Fruit fly (Drosophila melanogaster) whole organism, embryonic: Measurements from ENCODE around the gene CG13912.

ENCODE experiments used
- Asciz ChIP-seq: fragments of 200-800 bp; sonication (Bioruptor generic); optimal IDR thresholded peaks from 2 replicates; lab custom pipeline; 2017; ENCODE audit warnings: missing biosample characterization, mild to moderate bottlenecking, missing genetic modification characterization, missing genetic modification reagents
- Awh ChIP-seq: fragments of 200-800 bp; sonication (Bioruptor generic); IDR thresholded peaks from 2 replicates; pipeline ENCODE4, ENCODE4 v1.3.6; 2022; ENCODE audit warnings: missing biosample characterization, missing genetic modification characterization
- B-H1 ChIP-seq: fragments of 200-800 bp; sonication (Bioruptor generic); IDR thresholded peaks from 3 replicates; pipeline ENCODE4 v1.3.6; 2022; ENCODE audit warnings: missing biosample characterization, missing genetic modification characterization
- CG10274 ChIP-seq: fragments of 200-800 bp; sonication (Bioruptor generic); optimal IDR thresholded peaks from 3 replicates; lab custom pipeline; 2017; ENCODE audit warnings: missing biosample characterization, mild to moderate bottlenecking, missing genetic modification characterization
- CG10959 ChIP-seq: fragments of 200-800 bp; sonication (Bioruptor generic); IDR thresholded peaks from 2 replicates; pipeline ENCODE4 v1.3.6; 2022; ENCODE audit warnings: missing biosample characterization, missing genetic modification characterization
- CG11398 ChIP-seq: fragments of 200-800 bp; sonication (Bioruptor generic); optimal IDR thresholded peaks from 2 replicates; lab custom pipeline; 2016; ENCODE audit warnings: missing biosample characterization, missing genetic modification characterization
- CG11456 ChIP-seq: fragments of 200-800 bp; sonication (Bioruptor generic); IDR thresholded peaks from 3 replicates; pipeline ENCODE4 v1.3.6; 2022; ENCODE audit warnings: missing biosample characterization, missing genetic modification characterization
- CG12391 ChIP-seq: fragments of 200-800 bp; sonication (Bioruptor generic); optimal IDR thresholded peaks from 3 replicates; lab custom pipeline; 2018; ENCODE audit warnings: missing biosample characterization, mild to moderate bottlenecking, missing genetic modification characterization, moderate library complexity
- CG12744 ChIP-seq: fragments of 200-800 bp; sonication (Bioruptor generic); optimal IDR thresholded peaks from 2 replicates; lab custom pipeline; 2016; ENCODE audit warnings: missing biosample characterization, missing genetic modification characterization
- CG13894 ChIP-seq: fragments of 200-800 bp; sonication (Bioruptor generic); optimal IDR thresholded peaks from 3 replicates; lab custom pipeline; 2018; ENCODE audit warnings: missing biosample characterization, mild to moderate bottlenecking, missing genetic modification characterization, moderate library complexity
- CG1602 ChIP-seq: fragments of 200-800 bp; sonication (Bioruptor generic); optimal IDR thresholded peaks from 3 replicates; lab custom pipeline; 2016; ENCODE audit warnings: missing biosample characterization, missing genetic modification characterization
- CG1603 ChIP-seq: fragments of 200-800 bp; sonication (Bioruptor generic); optimal IDR thresholded peaks from 2 replicates; lab custom pipeline; 2019; ENCODE audit warnings: missing biosample characterization, mild to moderate bottlenecking, missing genetic modification characterization, moderate library complexity
- CG16815 ChIP-seq: fragments of 200-800 bp; sonication (Bioruptor generic); optimal IDR thresholded peaks from 3 replicates; lab custom pipeline; 2017; ENCODE audit warnings: missing biosample characterization, mild to moderate bottlenecking, missing genetic modification characterization
- CG18599 ChIP-seq: fragments of 200-800 bp; sonication (Bioruptor generic); optimal IDR thresholded peaks from 3 replicates; lab custom pipeline; 2017; ENCODE audit warnings: missing biosample characterization, missing genetic modification characterization, mild to moderate bottlenecking, moderate library complexity, missing genetic modification reagents
- CG2202 ChIP-seq: fragments of 200-800 bp; sonication (Bioruptor generic); optimal IDR thresholded peaks from 2 replicates; lab custom pipeline; 2018; ENCODE audit warnings: missing biosample characterization, mild to moderate bottlenecking, missing genetic modification characterization
- CG2889 ChIP-seq: fragments of 200-800 bp; sonication (Bioruptor generic); IDR thresholded peaks from 3 replicates; pipeline ENCODE4 v1.3.6; 2022; ENCODE audit warnings: missing biosample characterization, missing genetic modification characterization
- CG3407 ChIP-seq: fragments of 200-800 bp; sonication (Bioruptor generic); optimal IDR thresholded peaks from 2 replicates; lab custom pipeline; 2018; ENCODE audit warnings: missing biosample characterization, mild to moderate bottlenecking, missing genetic modification characterization
- CG4282 ChIP-seq: fragments of 200-800 bp; sonication (Bioruptor generic); optimal IDR thresholded peaks from 2 replicates; lab custom pipeline; 2016; ENCODE audit warnings: missing biosample characterization, missing genetic modification characterization
- CG5245 ChIP-seq: fragments of 200-800 bp; sonication (Bioruptor generic); optimal IDR thresholded peaks from 3 replicates; lab custom pipeline; 2016; ENCODE audit warnings: missing biosample characterization, missing genetic modification characterization
- CG6175 ChIP-seq: fragments of 200-800 bp; sonication (Bioruptor generic); IDR thresholded peaks from 3 replicates; pipeline ENCODE4 v1.3.6; 2022; ENCODE audit warnings: missing biosample characterization, missing genetic modification characterization
- CG6765 ChIP-seq: fragments of 200-800 bp; sonication (Bioruptor generic); optimal IDR thresholded peaks from 3 replicates; lab custom pipeline; 2017; ENCODE audit warnings: missing biosample characterization, mild to moderate bottlenecking, missing genetic modification characterization
- CG7372 ChIP-seq: fragments of 200-800 bp; sonication (Bioruptor generic); IDR thresholded peaks from 2 replicates; pipeline ENCODE4 v1.3.6; 2022; ENCODE audit warnings: missing biosample characterization, missing genetic modification characterization
- CG7786 ChIP-seq: fragments of 200-800 bp; sonication (Bioruptor generic); optimal IDR thresholded peaks from 2 replicates; lab custom pipeline; 2016; ENCODE audit warnings: missing biosample characterization, missing genetic modification characterization
- CG8765 ChIP-seq: fragments of 200-800 bp; sonication (Bioruptor generic); IDR thresholded peaks from 2 replicates; pipeline ENCODE4 v1.3.6; 2022; ENCODE audit warnings: missing biosample characterization, missing genetic modification characterization
- Dip2 ChIP-seq: fragments of 200-800 bp; sonication (Bioruptor generic); IDR thresholded peaks from 2 replicates; pipeline ENCODE4 v1.3.6; 2022; ENCODE audit warnings: missing biosample characterization, missing genetic modification characterization
- Doc3 ChIP-seq: fragments of 200-800 bp; sonication (Bioruptor generic); IDR thresholded peaks from 3 replicates; pipeline ENCODE4 v1.3.6; 2022; ENCODE audit warnings: missing biosample characterization, missing genetic modification characterization; ENCODE audit not compliant: partially characterized antibody
- Gug ChIP-seq: fragments of 200-800 bp; sonication (Bioruptor generic); IDR thresholded peaks from 4 replicates; pipeline ENCODE4 v1.3.6; 2022; ENCODE audit warnings: missing biosample characterization, missing genetic modification characterization
- Hand ChIP-seq: fragments of 200-800 bp; sonication (Bioruptor generic); optimal IDR thresholded peaks from 2 replicates; lab custom pipeline; 2017; ENCODE audit warnings: mild to moderate bottlenecking, missing biosample characterization, missing genetic modification reagents, missing genetic modification characterization
- Hr3 ChIP-seq: fragments of 200-800 bp; sonication (Bioruptor generic); optimal IDR thresholded peaks from 3 replicates; lab custom pipeline; 2016; ENCODE audit warnings: missing biosample characterization, missing genetic modification characterization
- NC2α ChIP-seq: fragments of 200-800 bp; sonication (Bioruptor generic); optimal IDR thresholded peaks from 2 replicates; lab custom pipeline; 2016; ENCODE audit warnings: missing biosample characterization, missing genetic modification characterization
- Optix ChIP-seq: fragments of 200-800 bp; sonication (Bioruptor generic); IDR thresholded peaks from 3 replicates; pipeline ENCODE4 v1.3.6; 2022; ENCODE audit warnings: missing biosample characterization, missing genetic modification characterization
- Pdp1 ChIP-seq, 2 experiments: fragments of 200-800 bp; sonication (Bioruptor generic); optimal IDR thresholded peaks; 3 replicates each; lab custom pipeline; 2016; ENCODE audit warnings: missing biosample characterization in 2 of 2, missing genetic modification characterization in 2 of 2, mild to moderate bottlenecking in 1 of 2, moderate library complexity in 1 of 2
- TFAM ChIP-seq: fragments of 200-800 bp; sonication (Bioruptor generic); optimal IDR thresholded peaks from 2 replicates; lab custom pipeline; 2017; ENCODE audit warnings: missing biosample characterization, missing genetic modification characterization, inconsistent platforms
- Trl ChIP-seq, 3 experiments: fragments of >200 bp in 2 of 3; fragments of 200-800 bp in 1 of 3; sonication (Bioruptor generic) in 1 of 3; optimal IDR thresholded peaks; 2 replicates in 1 of 3; 3 replicates in 2 of 3; lab custom pipeline; 2016 to 2017; ENCODE audit warnings: missing biosample characterization in 1 of 3, missing genetic modification characterization in 1 of 3
- Usf ChIP-seq: fragments of 200-800 bp; sonication (Bioruptor generic); optimal IDR thresholded peaks from 2 replicates; lab custom pipeline; 2017; ENCODE audit warnings: missing genotype, missing biosample characterization, missing genetic modification characterization
- ato ChIP-seq: fragments of 200-800 bp; sonication (Bioruptor generic); IDR thresholded peaks from 2 replicates; pipeline ENCODE4 v1.3.6; 2022; ENCODE audit warnings: missing biosample characterization, missing genetic modification characterization; ENCODE audit not compliant: partially characterized antibody
- az2 ChIP-seq: fragments of 200-800 bp; sonication (Bioruptor generic); optimal IDR thresholded peaks from 3 replicates; lab custom pipeline; 2016; ENCODE audit warnings: missing biosample characterization, missing genetic modification characterization
- chn ChIP-seq: fragments of 200-800 bp; sonication (Bioruptor generic); optimal IDR thresholded peaks from 2 replicates; lab custom pipeline; 2016; ENCODE audit warnings: missing biosample characterization, missing genetic modification characterization
- croc ChIP-seq: fragments of 200-800 bp; sonication (Bioruptor generic); conservative IDR thresholded peaks from 3 replicates; pipeline ENCODE4 v1.3.6; 2022; ENCODE audit warnings: missing biosample characterization, missing genetic modification characterization
- eve ChIP-seq, 2 experiments: fragments of >200 bp; optimal IDR thresholded peaks; 2 replicates each; lab custom pipeline; 2017; ENCODE audit warnings: missing biosample characterization in 2 of 2, missing genetic modification characterization in 2 of 2
- gsb-n ChIP-seq: fragments of 200-800 bp; sonication (Bioruptor generic); optimal IDR thresholded peaks from 3 replicates; lab custom pipeline; 2018; ENCODE audit warnings: missing biosample characterization, mild to moderate bottlenecking, missing genetic modification characterization
- hkb ChIP-seq, 2 experiments: fragments of 200-800 bp in 1 of 2; fragments of >200 bp in 1 of 2; sonication (Bioruptor generic) in 1 of 2; IDR thresholded peaks in 1 of 2; optimal IDR thresholded peaks in 1 of 2; 2 replicates each; pipeline versions ENCODE4 v1.3.6 to Lab custom; 2017 to 2022; ENCODE audit warnings: missing biosample characterization in 1 of 2, missing genetic modification characterization in 1 of 2
- insv ChIP-seq, 2 experiments: fragments of 200-800 bp; sonication (Bioruptor generic); optimal IDR thresholded peaks; 3 replicates each; lab custom pipeline; 2016 to 2018; ENCODE audit warnings: missing biosample characterization in 2 of 2, missing genetic modification characterization in 2 of 2
- inv ChIP-seq: fragments of 200-800 bp; sonication (Bioruptor generic); IDR thresholded peaks from 2 replicates; pipeline ENCODE4 v1.3.6; 2022; ENCODE audit warnings: missing biosample characterization, missing genetic modification characterization; ENCODE audit not compliant: partially characterized antibody
- lbe ChIP-seq: fragments of 200-800 bp; sonication (Bioruptor generic); optimal IDR thresholded peaks from 2 replicates; lab custom pipeline; 2016; ENCODE audit warnings: missing biosample characterization, mild to moderate bottlenecking, missing genetic modification characterization
- pb ChIP-seq: fragments of 200-800 bp; sonication (Bioruptor generic); optimal IDR thresholded peaks from 3 replicates; lab custom pipeline; 2016; ENCODE audit warnings: missing biosample characterization, missing genetic modification characterization
- seq ChIP-seq: fragments of 200-800 bp; sonication (Bioruptor generic); IDR thresholded peaks from 2 replicates; pipeline ENCODE4 v1.3.6; 2022; ENCODE audit warnings: missing biosample characterization, missing genetic modification characterization
- sna ChIP-seq: fragments of 200-800 bp; sonication (Bioruptor generic); IDR thresholded peaks from 2 replicates; pipeline ENCODE4 v1.3.6; 2022; ENCODE audit warnings: missing biosample characterization, missing genetic modification characterization; ENCODE audit not compliant: partially characterized antibody
- tll ChIP-seq, 2 experiments: fragments of 200-800 bp in 1 of 2; fragments of >200 bp in 1 of 2; sonication (Bioruptor generic) in 1 of 2; optimal IDR thresholded peaks; 2 replicates each; lab custom pipeline; 2017 to 2019; ENCODE audit warnings: missing biosample characterization in 2 of 2, missing genetic modification characterization in 2 of 2, mild to moderate bottlenecking in 1 of 2, moderate library complexity in 1 of 2
- twi ChIP-seq: fragments of 200-800 bp; optimal IDR thresholded peaks from 2 replicates; lab custom pipeline; 2019; ENCODE audit warnings: missing biosample characterization, mild to moderate bottlenecking, missing genetic modification characterization, moderate library complexity

The CG13912 gene

DNA sequence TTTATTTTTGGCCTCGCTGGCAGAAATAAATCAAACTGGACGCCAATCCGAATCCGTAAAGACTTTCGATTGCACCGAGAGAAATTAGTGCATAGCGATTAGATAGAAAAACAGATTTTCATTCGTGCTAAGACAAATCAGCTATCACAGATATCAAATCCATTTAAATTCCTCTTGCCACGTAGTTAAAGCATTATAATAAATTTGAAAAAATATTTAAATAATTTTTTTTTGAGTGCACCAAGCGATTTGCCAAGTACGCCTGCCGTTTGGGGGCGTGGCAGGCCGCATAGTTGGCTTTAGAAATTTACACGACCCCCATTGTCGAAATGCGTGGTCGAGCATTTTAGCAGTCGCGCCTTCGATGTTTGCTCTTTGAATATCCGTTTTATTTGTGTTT lies 37.7 kb upstream of the CG13912 start (continued):
- TF ChIP-seq CG12391 (tag; lab: Kevin White, UChicago) (peak; percentile 38), Asciz (GFP tag; lab: Kevin White, UChicago) (peak; percentile 25), CG11398 (GFP tag; lab: Kevin White, UChicago) (no peak), TFAM (no peak), CG11456 (GFP tag; lab: Robert Waterston, UW) (peak; percentile 61; the same call in 2 of the 3 replicates), Usf (peak; percentile 1), CG7372 (GFP tag; lab: Robert Waterston, UW) (peak; percentile 38; the same call in 1 of the 2 replicates), lbe (GFP tag; lab: Kevin White, UChicago) (no peak), hkb (optimal IDR thresholded peaks at IDR 0.05; lab: Kevin White, UChicago) (no peak), hkb (GFP tag; IDR thresholded peaks at IDR 0.05; lab: Robert Waterston, UW) (peak; percentile 52), CG8765 (no peak), CG1602 (GFP tag; lab: Kevin White, UChicago) (no peak), CG12744 (GFP tag; lab: Kevin White, UChicago) (no peak), Optix (GFP tag; lab: Robert Waterston, UW) (no peak), eve (GFP tag; optimal IDR thresholded peaks at IDR 0.05; lab: Kevin White, UChicago) (no peak), croc (GFP tag; lab: Robert Waterston, UW) (no peak), CG5245 (GFP tag; lab: Kevin White, UChicago) (no peak), Dip2 (no peak), CG6765 (GFP tag; lab: Kevin White, UChicago) (no peak), Hand (GFP tag; lab: Kevin White, UChicago) (peak; percentile 5), CG16815 (GFP tag; lab: Kevin White, UChicago) (peak; percentile 8), Awh (no peak), CG10274 (peak; percentile 26), Doc3 (no peak), gsb-n (tag; lab: Kevin White, UChicago) (no peak), CG13894 (tag; lab: Kevin White, UChicago) (no peak), twi (tag; lab: Kevin White, UChicago) (no peak), chn (GFP tag; lab: Kevin White, UChicago) (no peak), NC2α (GFP tag; lab: Kevin White, UChicago) (no peak), tll (GFP tag; optimal IDR thresholded peaks at IDR 0.05; lab: Kevin White, UChicago) (no peak), CG18599 (GFP tag; lab: Kevin White, UChicago) (peak; percentile 51), CG3407 (GFP tag; lab: Kevin White, UChicago) (no peak), B-H1 (peak; percentile 39; the same call in 1 of the 3 replicates), sna (GFP tag; lab: Robert Waterston, UW) (no peak), seq (GFP tag; lab: Robert Waterston, UW) (peak; percentile 59), az2 (GFP tag; lab: Kevin White, UChicago) (peak; percentile 20), inv (GFP tag; lab: Robert Waterston, UW) (no peak), Gug (GFP tag; lab: Robert Waterston, UW) (peak; percentile 33; the same call in 1 of the 4 replicates), CG6175 (GFP tag; lab: Robert Waterston, UW) (no peak), CG2889 (no peak), CG4282 (GFP tag; lab: Kevin White, UChicago) (no peak), CG1603 (tag; lab: Kevin White, UChicago) (peak; percentile 32), CG2202 (tag; lab: Kevin White, UChicago) (no peak), pb (GFP tag; lab: Kevin White, UChicago) (no peak), CG7786 (no peak), insv (GFP tag; optimal IDR thresholded peaks at IDR 0.05; lab: Kevin White, UChicago) (no peak), CG10959 (GFP tag; lab: Robert Waterston, UW) (no peak; the same call in 1 of the 2 replicates), Trl (optimal IDR thresholded peaks at IDR 0.05; lab: Kevin White, UChicago) (no peak), Trl (GFP tag; optimal IDR thresholded peaks at IDR 0.05; lab: Kevin White, UChicago) (no peak), ato (no peak), Pdp1 (GFP tag; optimal IDR thresholded peaks at IDR 0.05; lab: Kevin White, UChicago) (peak in 1 of 2 experiments; percentile 22), Hr3 (peak; percentile 5)
